Fruit fly (Drosophila melanogaster) whole organism, embryonic: ENCODE data around the gene Cyp12a5.
A peak's percentile ranks its signal among the peaks of the same experiment; 100 is the strongest.

Source experiments
- Atf-2 ChIP-seq: fragments of 200-800 bp; sonication (Bioruptor generic); optimal IDR thresholded peaks from 2 replicates; lab custom pipeline; 2016; ENCODE audit warnings: missing biosample characterization, missing genetic modification characterization
- C15 ChIP-seq: fragments of 200-800 bp; sonication (Bioruptor generic); IDR thresholded peaks from 3 replicates; pipeline ENCODE4 v1.3.6; 2022; ENCODE audit warnings: missing biosample characterization, missing genetic modification characterization
- CG10366 ChIP-seq: fragments of 200-800 bp; sonication (Bioruptor generic); IDR thresholded peaks from 2 replicates; pipeline ENCODE4 v1.3.6; 2022; ENCODE audit warnings: missing biosample characterization, missing genetic modification characterization
- CG11560 ChIP-seq: fragments of 200-800 bp; sonication (Bioruptor generic); IDR thresholded peaks from 3 replicates; pipeline ENCODE4 v1.3.6; 2022; ENCODE audit warnings: missing biosample characterization, missing genetic modification characterization
- CG12219 ChIP-seq: fragments of 200-800 bp; sonication (Bioruptor generic); optimal IDR thresholded peaks from 3 replicates; lab custom pipeline; 2018; ENCODE audit warnings: missing biosample characterization, mild to moderate bottlenecking, missing genetic modification characterization
- CG12769 ChIP-seq: fragments of 200-800 bp; sonication (Bioruptor generic); optimal IDR thresholded peaks from 2 replicates; lab custom pipeline; 2019; ENCODE audit warnings: missing biosample characterization, mild to moderate bottlenecking, missing genetic modification characterization, moderate library complexity
- CG14014 ChIP-seq: fragments of 200-800 bp; sonication (Bioruptor generic); IDR thresholded peaks from 2 replicates; pipeline ENCODE4 v1.3.6; 2022; ENCODE audit warnings: missing biosample characterization, missing genetic modification characterization
- CG16863 ChIP-seq: fragments of 200-800 bp; sonication (Bioruptor generic); optimal IDR thresholded peaks from 3 replicates; lab custom pipeline; 2016; ENCODE audit warnings: missing biosample characterization, missing genetic modification characterization
- CG17612 ChIP-seq: fragments of 200-800 bp; sonication (Bioruptor generic); IDR thresholded peaks from 2 replicates; pipeline ENCODE4 v1.3.6; 2022; ENCODE audit warnings: missing biosample characterization, missing genetic modification characterization
- CG2199 ChIP-seq: fragments of 200-800 bp; sonication (Bioruptor generic); IDR thresholded peaks from 3 replicates; pipeline ENCODE4 v1.3.6; 2022; ENCODE audit warnings: missing biosample characterization, missing genetic modification characterization
- CG2712 ChIP-seq: fragments of 200-800 bp; optimal IDR thresholded peaks from 3 replicates; lab custom pipeline; 2019; ENCODE audit warnings: missing biosample characterization, mild to moderate bottlenecking, missing genetic modification characterization, moderate library complexity
- CG3163 ChIP-seq: fragments of 200-800 bp; sonication (Bioruptor generic); optimal IDR thresholded peaks from 3 replicates; lab custom pipeline; 2016; ENCODE audit warnings: missing biosample characterization, missing genetic modification characterization
- CG33557 ChIP-seq: fragments of 200-800 bp; sonication (Bioruptor generic); optimal IDR thresholded peaks from 2 replicates; lab custom pipeline; 2019; ENCODE audit warnings: missing biosample characterization, mild to moderate bottlenecking, missing genetic modification characterization, moderate library complexity
- CG3838 ChIP-seq: fragments of 200-800 bp; sonication (Bioruptor generic); optimal IDR thresholded peaks from 3 replicates; lab custom pipeline; 2016; ENCODE audit warnings: missing biosample characterization, missing genetic modification characterization
- CG4328 ChIP-seq: fragments of 200-800 bp; sonication (Bioruptor generic); optimal IDR thresholded peaks from 3 replicates; lab custom pipeline; 2017; ENCODE audit warnings: missing biosample characterization, missing genetic modification reagents, missing genetic modification characterization
- CG5953 ChIP-seq: fragments of 200-800 bp; sonication (Bioruptor generic); IDR thresholded peaks from 2 replicates; pipeline ENCODE4 v1.3.6; 2022; ENCODE audit warnings: missing biosample characterization, missing genetic modification characterization
- CG6765 ChIP-seq: fragments of 200-800 bp; sonication (Bioruptor generic); optimal IDR thresholded peaks from 3 replicates; lab custom pipeline; 2017; ENCODE audit warnings: missing biosample characterization, mild to moderate bottlenecking, missing genetic modification characterization
- CG6813 ChIP-seq: fragments of 200-800 bp; sonication (Bioruptor generic); optimal IDR thresholded peaks from 2 replicates; lab custom pipeline; 2017; ENCODE audit warnings: missing biosample characterization, missing genetic modification characterization, mild to moderate bottlenecking, moderate library complexity, missing genetic modification reagents
- CG6854 ChIP-seq: fragments of 200-800 bp; sonication (Bioruptor generic); optimal IDR thresholded peaks from 3 replicates; lab custom pipeline; 2017; ENCODE audit warnings: missing biosample characterization, mild to moderate bottlenecking, missing genetic modification characterization
- CG8388 ChIP-seq: fragments of 200-800 bp; sonication (Bioruptor generic); optimal IDR thresholded peaks from 2 replicates; lab custom pipeline; 2019; ENCODE audit warnings: missing biosample characterization, mild to moderate bottlenecking, missing genetic modification characterization, moderate library complexity
- CG8765 ChIP-seq: fragments of 200-800 bp; sonication (Bioruptor generic); IDR thresholded peaks from 2 replicates; pipeline ENCODE4 v1.3.6; 2022; ENCODE audit warnings: missing biosample characterization, missing genetic modification characterization
- CTCF ChIP-seq: fragments of 200-800 bp; sonication (Bioruptor generic); optimal IDR thresholded peaks from 2 replicates; lab custom pipeline; 2017; ENCODE audit warnings: missing biosample characterization, mild to moderate bottlenecking, missing genetic modification characterization, moderate library complexity
- CoRest ChIP-seq: fragments of 200-800 bp; sonication (Bioruptor generic); optimal IDR thresholded peaks from 3 replicates; lab custom pipeline; 2018; ENCODE audit warnings: missing biosample characterization, mild to moderate bottlenecking, missing genetic modification characterization, moderate library complexity
- D19A ChIP-seq: fragments of 200-800 bp; optimal IDR thresholded peaks from 3 replicates; lab custom pipeline; 2019; ENCODE audit warnings: missing biosample characterization, mild to moderate bottlenecking, missing genetic modification characterization, moderate library complexity
- Dek ChIP-seq: fragments of 200-800 bp; sonication (Bioruptor generic); optimal IDR thresholded peaks from 3 replicates; lab custom pipeline; 2019; ENCODE audit warnings: missing biosample characterization, mild to moderate bottlenecking, missing genetic modification characterization, moderate library complexity
- HHEX ChIP-seq: fragments of 200-800 bp; sonication (Bioruptor generic); optimal IDR thresholded peaks from 3 replicates; lab custom pipeline; 2017; ENCODE audit warnings: missing biosample characterization, mild to moderate bottlenecking, missing genetic modification characterization, missing genetic modification reagents
- HLH3B ChIP-seq: fragments of 200-800 bp; sonication (Bioruptor generic); IDR thresholded peaks from 2 replicates; pipeline ENCODE4 v1.3.6; 2022; ENCODE audit warnings: missing biosample characterization, missing genetic modification characterization
- Hand ChIP-seq: fragments of 200-800 bp; sonication (Bioruptor generic); optimal IDR thresholded peaks from 2 replicates; lab custom pipeline; 2017; ENCODE audit warnings: mild to moderate bottlenecking, missing biosample characterization, missing genetic modification reagents, missing genetic modification characterization
- Hr39 ChIP-seq: fragments of >200 bp; optimal IDR thresholded peaks from 2 replicates; lab custom pipeline; 2017
- Hsf ChIP-seq: fragments of 200-800 bp; sonication (Bioruptor generic); optimal IDR thresholded peaks from 3 replicates; lab custom pipeline; 2016; ENCODE audit warnings: missing biosample characterization, missing genetic modification characterization
- Ravus ChIP-seq: fragments of 200-800 bp; sonication (Bioruptor generic); IDR thresholded peaks from 2 replicates; pipeline ENCODE4 v1.3.6; 2022; ENCODE audit warnings: missing biosample characterization, missing genetic modification characterization
- Rfx ChIP-seq: fragments of 200-800 bp; sonication (Bioruptor generic); IDR thresholded peaks from 2 replicates; pipeline ENCODE4 v1.3.6; 2022; ENCODE audit warnings: missing biosample characterization, missing genetic modification characterization
- Sin3A ChIP-seq: fragments of >200 bp; optimal IDR thresholded peaks from 2 replicates; lab custom pipeline; 2018
- Sox100B ChIP-seq: fragments of 200-800 bp; sonication (Bioruptor generic); optimal IDR thresholded peaks from 3 replicates; lab custom pipeline; 2018; ENCODE audit warnings: missing biosample characterization, mild to moderate bottlenecking, missing genetic modification characterization
- bbx ChIP-seq: fragments of 200-800 bp; sonication (Bioruptor generic); IDR thresholded peaks from 2 replicates; pipeline ENCODE4 v1.3.6; 2022; ENCODE audit warnings: missing biosample characterization, missing genetic modification characterization; ENCODE audit not compliant: partially characterized antibody
- bcd ChIP-seq: fragments of 200-800 bp; sonication (Bioruptor generic); optimal IDR thresholded peaks from 2 replicates; lab custom pipeline; 2017; ENCODE audit warnings: missing biosample characterization, mild to moderate bottlenecking, missing genetic modification characterization
- chif ChIP-seq, 2 experiments: fragments of 200-800 bp; sonication (Bioruptor generic); optimal IDR thresholded peaks; 3 replicates each; lab custom pipeline; 2016; ENCODE audit warnings: missing biosample characterization in 2 of 2, missing genetic modification characterization in 2 of 2
- danr ChIP-seq: fragments of 200-800 bp; sonication (Bioruptor generic); IDR thresholded peaks from 2 replicates; pipeline ENCODE4 v1.3.6; 2022; ENCODE audit warnings: missing biosample characterization, missing genetic modification characterization
- dati ChIP-seq: fragments of 200-800 bp; sonication (Bioruptor generic); IDR thresholded peaks from 2 replicates; pipeline ENCODE4 v1.3.6; 2022; ENCODE audit warnings: missing biosample characterization, missing genetic modification characterization
- dm ChIP-seq: fragments of 200-800 bp; sonication (Bioruptor generic); optimal IDR thresholded peaks from 3 replicates; lab custom pipeline; 2016; ENCODE audit warnings: missing biosample characterization, missing genetic modification characterization
- exex ChIP-seq: fragments of 200-800 bp; sonication (Bioruptor generic); optimal IDR thresholded peaks from 4 replicates; lab custom pipeline; 2018; ENCODE audit warnings: missing biosample characterization, mild to moderate bottlenecking, missing genetic modification characterization, moderate library complexity
- ftz-f1 ChIP-seq: fragments of 200-800 bp; sonication (Bioruptor generic); optimal IDR thresholded peaks from 2 replicates; lab custom pipeline; 2016; ENCODE audit warnings: missing biosample characterization, missing genetic modification characterization
- fu2 ChIP-seq: fragments of 200-800 bp; sonication (Bioruptor generic); optimal IDR thresholded peaks from 2 replicates; lab custom pipeline; 2016; ENCODE audit warnings: missing biosample characterization, missing genetic modification characterization
- grau ChIP-seq: fragments of 200-800 bp; optimal IDR thresholded peaks from 3 replicates; lab custom pipeline; 2019; ENCODE audit warnings: missing biosample characterization, mild to moderate bottlenecking, missing genetic modification characterization, moderate library complexity
- gro ChIP-seq: fragments of 200-800 bp; sonication (Bioruptor generic); optimal IDR thresholded peaks from 2 replicates; lab custom pipeline; 2016; ENCODE audit warnings: missing biosample characterization, missing genetic modification characterization
- jing ChIP-seq: fragments of 200-800 bp; sonication (Bioruptor generic); optimal IDR thresholded peaks from 2 replicates; lab custom pipeline; 2018; ENCODE audit warnings: missing biosample characterization, mild to moderate bottlenecking, missing genetic modification characterization
- odd ChIP-seq: fragments of 200-800 bp; sonication (Bioruptor generic); optimal IDR thresholded peaks from 2 replicates; lab custom pipeline; 2017; ENCODE audit warnings: missing biosample characterization, mild to moderate bottlenecking, missing genetic modification characterization
- p53 ChIP-seq: fragments of 200-800 bp; sonication (Bioruptor generic); optimal IDR thresholded peaks from 2 replicates; lab custom pipeline; 2016; ENCODE audit warnings: missing biosample characterization, missing genetic modification characterization
- row ChIP-seq: fragments of 200-800 bp; sonication (Bioruptor generic); IDR thresholded peaks from 3 replicates; pipeline ENCODE4 v1.3.6; 2022; ENCODE audit warnings: missing biosample characterization, missing genetic modification characterization
- so ChIP-seq: fragments of 200-800 bp; sonication (Bioruptor generic); IDR thresholded peaks from 3 replicates; pipeline ENCODE4 v1.3.6; 2022; ENCODE audit warnings: missing biosample characterization, missing genetic modification characterization
- tin ChIP-seq: fragments of 200-800 bp; sonication (Bioruptor generic); optimal IDR thresholded peaks from 3 replicates; lab custom pipeline; 2016; ENCODE audit warnings: missing biosample characterization, missing genetic modification characterization

Gene Cyp12a5

dm6 chr3R:19156670-19157402, 24.4 kb downstream of the Cyp12a5 start, which contains the start of gene nanos (continued):
- TF ChIP-seq Hand: no peak
- peak; percentile 16; the same call in 1 of the 2 replicates for TF ChIP-seq danr (GFP tag; lab: Robert Waterston, UW)
- TF ChIP-seq Hr39 (lab: Kevin White, UChicago): no peak
- TF ChIP-seq CG16863: peak; percentile 28
- TF ChIP-seq CG11560 (tag; lab: Robert Waterston, UW): no peak
- TF ChIP-seq Rfx (GFP tag; lab: Robert Waterston, UW): peak; percentile 92
- TF ChIP-seq CG6765 (GFP tag; lab: Kevin White, UChicago): no peak
- TF ChIP-seq Ravus (GFP tag; lab: Robert Waterston, UW): no peak

DNA sequence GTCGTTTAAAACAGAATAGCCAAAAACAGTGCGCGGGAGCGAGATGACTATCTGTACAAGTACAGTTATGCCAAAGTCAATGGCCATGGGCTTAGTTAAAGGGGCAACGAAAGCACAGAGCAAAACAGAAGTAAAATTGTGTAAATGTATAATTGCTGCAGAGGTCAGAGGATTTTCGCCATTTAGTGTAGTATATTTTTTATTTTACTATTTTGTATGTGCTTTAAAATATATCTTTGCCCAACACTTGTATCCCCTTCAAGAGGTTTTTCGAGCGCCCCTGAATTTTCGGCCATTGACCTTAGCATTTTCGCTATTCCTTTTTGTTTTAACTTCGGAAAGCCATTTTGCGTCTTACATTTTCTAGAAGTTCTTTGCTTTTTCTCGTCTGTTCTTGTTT, 25.5 kb downstream of the Cyp12a5 start:
- no peak for TF ChIP-seq jing (GFP tag; lab: Kevin White, UChicago)
- no peak for TF ChIP-seq CG6854 (GFP tag; lab: Kevin White, UChicago)
- no peak for TF ChIP-seq HHEX (GFP tag; lab: Kevin White, UChicago)
- no peak for TF ChIP-seq CTCF (GFP tag; lab: Kevin White, UChicago)
- TF ChIP-seq CG11560 (tag; lab: Robert Waterston, UW): no peak
- no peak for TF ChIP-seq fu2 (GFP tag; lab: Kevin White, UChicago)
- TF ChIP-seq C15: no peak
- no peak for TF ChIP-seq Rfx (GFP tag; lab: Robert Waterston, UW)
- no peak for TF ChIP-seq chif (GFP tag; optimal IDR thresholded peaks at IDR 0.05; lab: Kevin White, UChicago)
- TF ChIP-seq dm (GFP tag; lab: Kevin White, UChicago): no peak
- TF ChIP-seq CG8388 (GFP tag; lab: Kevin White, UChicago): peak; percentile 13
- no peak for TF ChIP-seq CG12769 (tag; lab: Kevin White, UChicago)
- no peak for TF ChIP-seq Dek (tag; lab: Kevin White, UChicago)
- no peak for TF ChIP-seq CG6813 (GFP tag; lab: Kevin White, UChicago)
- no peak for TF ChIP-seq CG14014
- no peak for TF ChIP-seq gro
- peak; percentile 17 for TF ChIP-seq CoRest (tag; lab: Kevin White, UChicago)
- TF ChIP-seq CG2712: no peak
- TF ChIP-seq CG12219 (GFP tag; lab: Kevin White, UChicago): no peak
- TF ChIP-seq bcd (GFP tag; lab: Kevin White, UChicago): no peak
- peak; percentile 22 for TF ChIP-seq grau (tag; lab: Kevin White, UChicago)
- TF ChIP-seq CG33557 (GFP tag; lab: Kevin White, UChicago): no peak
- no peak for TF ChIP-seq D19A (tag; lab: Kevin White, UChicago)
- no peak for TF ChIP-seq CG3163 (GFP tag; lab: Kevin White, UChicago)
- no peak for TF ChIP-seq CG3838 (GFP tag; lab: Kevin White, UChicago)
- TF ChIP-seq CG10366 (GFP tag; lab: Robert Waterston, UW): no peak
- TF ChIP-seq CG17612 (GFP tag; lab: Robert Waterston, UW): no peak
- TF ChIP-seq HLH3B (GFP tag; lab: Robert Waterston, UW): 0 out of 2 replicates have a peak, but pooled peaks have one; percentile 22
- TF ChIP-seq CG5953: no peak
- TF ChIP-seq so (GFP tag; lab: Robert Waterston, UW): no peak
- no peak for TF ChIP-seq Sin3A (lab: Kevin White, UChicago)
- TF ChIP-seq CG8765 (GFP tag; lab: Robert Waterston, UW): no peak
- TF ChIP-seq odd (GFP tag; lab: Kevin White, UChicago): no peak
- TF ChIP-seq Sox100B: no peak
- TF ChIP-seq dati (GFP tag; lab: Robert Waterston, UW): no peak
- TF ChIP-seq p53: no peak
- no peak for TF ChIP-seq Hsf (GFP tag; lab: Kevin White, UChicago)
- TF ChIP-seq Atf-2 (GFP tag; lab: Kevin White, UChicago): no peak
- no peak for TF ChIP-seq CG4328 (GFP tag; lab: Kevin White, UChicago)
- no peak for TF ChIP-seq ftz-f1 (GFP tag; lab: Kevin White, UChicago)
- no peak for TF ChIP-seq exex (tag; lab: Kevin White, UChicago)
- peak; percentile 70 for TF ChIP-seq row (GFP tag; lab: Robert Waterston, UW)
- no peak for TF ChIP-seq tin (GFP tag; lab: Kevin White, UChicago)
- no peak for TF ChIP-seq bbx (GFP tag; lab: Robert Waterston, UW)
- TF ChIP-seq CG2199 (GFP tag; lab: Robert Waterston, UW): no peak
